Worm (Caenorhabditis elegans): ENCODE measurements around the gene F55E10.2.

Gene F55E10.2

ce11 chrX:8367553-8367952, 27.1 kb downstream of the F55E10.2 start, which contains the start of gene F40B5.2:
Gene F40B5.2 (plus strand): TSS chrX:8367853.
- TF ChIP-seq ceh-39 (tag; optimal IDR thresholded peaks at IDR 0.05) = no peak
- no peak for TF ChIP-seq lsy-2 (tag; optimal IDR thresholded peaks at IDR 0.05)
- no peak for TF ChIP-seq lin-32 (GFP tag; optimal IDR thresholded peaks at IDR 0.05)
- no peak for TF ChIP-seq elt-3 (tag; optimal IDR thresholded peaks at IDR 0.05)

ce11 chrX:8368210-8368609, 27.7 kb downstream of the F55E10.2 start:
- TF ChIP-seq unc-39 (tag; optimal IDR thresholded peaks at IDR 0.05) (no peak), mab-5 (tag; optimal IDR thresholded peaks at IDR 0.05) (no peak), elt-1 (tag; optimal IDR thresholded peaks at IDR 0.05; ENCODE audit: borderline replicate concordance, insufficient read depth) (no peak), unc-62 (GFP tag; optimal IDR thresholded peaks at IDR 0.05) (no peak), ces-1 (GFP tag; optimal IDR thresholded peaks at IDR 0.05) (peak; percentile 8), sptf-1 (tag; optimal IDR thresholded peaks at IDR 0.05) (peak; percentile 62), elt-3 (tag; optimal IDR thresholded peaks at IDR 0.05) (no peak), sem-2 (GFP tag; optimal IDR thresholded peaks at IDR 0.05) (no peak), zip-8 (tag; optimal IDR thresholded peaks at IDR 0.05) (no peak), lin-13 (tag; optimal IDR thresholded peaks at IDR 0.05) (peak; percentile 82), M03D4.4 (tag; optimal IDR thresholded peaks at IDR 0.05) (peak; percentile 37), ztf-11 (tag; optimal IDR thresholded peaks at IDR 0.05) (peak; percentile 44), nhr-2 (tag; optimal IDR thresholded peaks at IDR 0.05) (no peak), pha-4 (tag; optimal IDR thresholded peaks at IDR 0.05) (peak; percentile 69), nhr-28 (tag; optimal IDR thresholded peaks at IDR 0.05) (no peak), lsy-2 (tag; optimal IDR thresholded peaks at IDR 0.05) (peak; percentile 56), snpc-4 (tag; optimal IDR thresholded peaks at IDR 0.05) (no peak), ham-2 (GFP tag; optimal IDR thresholded peaks at IDR 0.05) (no peak), mep-1 (tag; optimal IDR thresholded peaks at IDR 0.05) (peak; percentile 89), unc-120 (tag; optimal IDR thresholded peaks at IDR 0.05; ENCODE audit: poor library complexity, severe bottlenecking) (no peak), mls-2 (tag; optimal IDR thresholded peaks at IDR 0.05) (no peak), lin-32 (GFP tag; optimal IDR thresholded peaks at IDR 0.05) (no peak), ceh-43 (GFP tag; optimal IDR thresholded peaks at IDR 0.05) (no peak), cnd-1 (tag; optimal IDR thresholded peaks at IDR 0.05) (peak; percentile 51), flh-1 (GFP tag; optimal IDR thresholded peaks at IDR 0.05) (no peak), hlh-1 (tag; optimal IDR thresholded peaks at IDR 0.05) (peak; percentile 11), nhr-76 (tag; optimal IDR thresholded peaks at IDR 0.05) (no peak), ceh-83 (GFP tag; optimal IDR thresholded peaks at IDR 0.05) (no peak), ceh-39 (tag; optimal IDR thresholded peaks at IDR 0.05) (no peak), drap-1 (GFP tag; optimal IDR thresholded peaks at IDR 0.05) (peak; percentile 22), nhr-12 (tag; optimal IDR thresholded peaks at IDR 0.05) (no peak), blmp-1 (tag; optimal IDR thresholded peaks at IDR 0.05) (no peak), nhr-237 (tag; optimal IDR thresholded peaks at IDR 0.05) (no peak), bed-3 (GFP tag; optimal IDR thresholded peaks at IDR 0.05) (no peak), tbx-8 (GFP tag; optimal IDR thresholded peaks at IDR 0.05) (no peak)

DNA sequence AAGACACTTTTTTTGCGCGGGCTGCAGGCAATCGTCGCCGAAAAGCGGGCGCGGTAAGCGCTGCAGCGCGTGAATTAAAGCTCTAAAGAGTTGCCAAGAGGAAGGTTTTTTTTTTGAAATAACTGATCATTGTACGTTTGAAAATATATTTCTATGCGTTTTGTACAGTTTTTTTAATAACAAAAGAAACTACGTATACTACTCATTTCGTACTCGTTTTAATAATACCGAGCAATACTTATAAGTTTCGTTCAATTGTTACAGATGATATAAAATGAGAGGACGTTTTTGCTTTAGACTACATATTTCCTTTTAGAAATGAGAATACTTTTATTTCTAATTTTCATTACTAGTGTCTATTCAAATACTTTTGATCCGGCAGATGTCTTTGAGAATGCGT, 31.4 kb downstream of the F55E10.2 start, which contains the start of gene nep-15:
Gene nep-15, plus strand, starts transcription at position 301 of the 400 bp plus-strand sequence.
- TF ChIP-seq ces-1 (GFP tag; optimal IDR thresholded peaks at IDR 0.05) (no peak), mls-2 (tag; optimal IDR thresholded peaks at IDR 0.05) (no peak), M03D4.4 (tag; optimal IDR thresholded peaks at IDR 0.05) (no peak), zip-8 (tag; optimal IDR thresholded peaks at IDR 0.05) (no peak), sptf-1 (tag; optimal IDR thresholded peaks at IDR 0.05) (no peak), flh-1 (GFP tag; optimal IDR thresholded peaks at IDR 0.05) (no peak), sem-2 (GFP tag; optimal IDR thresholded peaks at IDR 0.05) (no peak), tbx-8 (GFP tag; optimal IDR thresholded peaks at IDR 0.05) (no peak), ceh-83 (GFP tag; optimal IDR thresholded peaks at IDR 0.05) (no peak), mab-5 (tag; optimal IDR thresholded peaks at IDR 0.05) (no peak), hlh-1 (tag; optimal IDR thresholded peaks at IDR 0.05) (no peak), nhr-237 (tag; optimal IDR thresholded peaks at IDR 0.05) (no peak), nhr-76 (tag; optimal IDR thresholded peaks at IDR 0.05) (no peak), bed-3 (GFP tag; optimal IDR thresholded peaks at IDR 0.05) (no peak), mep-1 (tag; optimal IDR thresholded peaks at IDR 0.05) (no peak), ham-2 (GFP tag; optimal IDR thresholded peaks at IDR 0.05) (no peak)

DNA sequence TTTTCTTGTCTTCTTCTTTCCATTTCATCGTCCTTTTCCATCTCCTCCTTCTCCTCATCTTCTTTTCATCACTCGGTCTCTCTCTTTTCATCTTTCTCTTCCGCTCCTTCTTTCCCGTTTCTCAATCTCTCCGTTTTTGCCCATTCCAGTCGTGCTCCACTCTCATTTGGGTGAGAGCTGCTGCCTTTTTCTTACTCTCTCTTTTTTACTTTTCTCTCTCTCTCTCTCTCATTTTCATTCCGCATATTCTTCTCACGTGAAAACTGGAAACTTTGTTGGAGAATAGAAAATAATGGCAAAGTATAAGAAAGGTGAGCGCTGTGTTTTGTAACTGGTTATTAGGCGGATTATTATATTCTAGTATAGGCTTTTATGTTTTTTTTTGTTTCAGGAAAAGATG, 37.8 kb downstream of the F55E10.2 start, which contains the start of gene tbc-18:
Gene tbc-18, plus strand, starts transcription at position 246 of the 400 bp plus-strand sequence.
- peak; percentile 68 for TF ChIP-seq ces-1 (GFP tag; optimal IDR thresholded peaks at IDR 0.05)
- no peak for TF ChIP-seq cnd-1 (tag; optimal IDR thresholded peaks at IDR 0.05)
- no peak for TF ChIP-seq elt-1 (tag; optimal IDR thresholded peaks at IDR 0.05; ENCODE audit: borderline replicate concordance, insufficient read depth)
- TF ChIP-seq mep-1 (tag; optimal IDR thresholded peaks at IDR 0.05) = no peak
- TF ChIP-seq sptf-1 (tag; optimal IDR thresholded peaks at IDR 0.05) = no peak
- TF ChIP-seq tbx-8 (GFP tag; optimal IDR thresholded peaks at IDR 0.05) = no peak

All from whole organism, mixed stage, embryonic.